Fruit fly (Drosophila melanogaster) Kc167 (cell line): ENCODE measurements around the gene SelG.

Experiments used
- Sin3A ChIP-seq: fragments of >200 bp; optimal IDR thresholded peaks from 2 replicates; lab custom pipeline; 2018; ENCODE audit warnings: missing external identifiers
- h ChIP-seq: fragments of >200 bp; optimal IDR thresholded peaks from 3 replicates; lab custom pipeline; 2018; ENCODE audit warnings: missing external identifiers
- insv ChIP-seq: fragments of >200 bp; optimal IDR thresholded peaks from 3 replicates; lab custom pipeline; 2018; ENCODE audit warnings: missing external identifiers

DNA sequence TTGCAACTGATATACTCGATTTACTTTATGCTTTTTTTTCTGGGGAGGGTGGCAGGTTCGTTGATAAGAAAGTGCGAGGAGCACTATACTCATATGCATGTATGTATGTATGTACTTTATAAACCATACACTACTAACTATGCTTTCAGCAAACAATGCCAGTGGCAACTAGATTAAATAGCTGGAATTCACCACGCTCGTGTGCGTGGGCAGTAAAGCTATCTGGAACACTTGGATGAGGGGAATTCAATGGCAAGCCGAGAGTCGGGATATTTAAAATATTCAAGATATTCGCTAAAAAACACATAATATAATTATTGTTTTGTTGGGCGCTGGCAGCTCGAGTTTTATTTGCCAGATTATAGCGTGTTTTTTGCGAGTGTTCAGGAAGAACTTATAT lies 30.2 kb upstream of the SelG start:
- TF ChIP-seq h (lab: Kevin White, UChicago), result no peak
- no peak for TF ChIP-seq Sin3A (lab: Kevin White, UChicago)
- TF ChIP-seq insv (lab: Kevin White, UChicago), result no peak
